Fruit fly (Drosophila melanogaster): ENCODE results near the gene CG46426.

- TF ChIP-seq psq (optimal IDR thresholded peaks at IDR 0.05), result no peak
- TF ChIP-seq insv (optimal IDR thresholded peaks at IDR 0.05), result no peak
- TF ChIP-seq Sin3A (optimal IDR thresholded peaks at IDR 0.05), result no peak
These were observed 32.8 kb upstream of the CG46426 start for dm6 chr2L:11809823-11810222.

All from Kc167 (cell line).